Worm (Caenorhabditis elegans): Measurements from ENCODE around the gene del-5.

DNA sequence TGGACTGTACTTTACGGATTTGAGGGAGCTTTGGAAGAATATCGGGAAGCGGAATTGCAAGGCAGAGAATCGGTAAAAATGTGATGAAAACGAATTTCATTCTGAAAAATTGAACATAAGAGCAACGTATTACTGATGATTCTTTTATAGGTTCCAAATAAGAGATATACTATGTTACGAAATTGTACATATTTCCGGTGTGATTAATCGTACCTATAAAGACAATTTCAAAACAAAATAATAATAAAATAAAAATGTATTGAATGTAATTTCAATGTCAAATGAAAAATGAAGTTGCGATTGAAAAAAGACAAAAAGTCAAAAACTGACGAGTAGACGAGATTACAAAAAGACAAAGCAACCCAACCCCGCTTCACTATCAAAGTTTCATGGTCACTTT is 973 bp upstream of the del-5 start, which contains the start of gene ttr-31:
- TF ChIP-seq him-1 (tag; optimal IDR thresholded peaks at IDR 0.05) (no peak), dao-5 (tag; optimal IDR thresholded peaks at IDR 0.05) (no peak), W03F9.2 (tag; optimal IDR thresholded peaks at IDR 0.05) (no peak)
